Worm (Caenorhabditis elegans): ENCODE data around the gene T19H5.7.

The T19H5.7 gene

ce11 chrII:9523539-9524224 is 43.8 kb upstream of the T19H5.7 start, which contains the start of gene mex-6 (continued):
- no peak for TF ChIP-seq chd-7 (tag; optimal IDR thresholded peaks at IDR 0.05)
- TF ChIP-seq K12H6.12 (tag; optimal IDR thresholded peaks at IDR 0.05) = no peak
- TF ChIP-seq T26A5.8 (tag; optimal IDR thresholded peaks at IDR 0.05) = no peak
- TF ChIP-seq ceh-27 (GFP tag; optimal IDR thresholded peaks at IDR 0.05) = no peak
- no peak for TF ChIP-seq nfyb-1 (GFP tag; IDR thresholded peaks at IDR 0.05)
- no peak for TF ChIP-seq F57C9.4 (tag; optimal IDR thresholded peaks at IDR 0.05)
- no peak for TF ChIP-seq Y56A3A.18 (GFP tag; IDR thresholded peaks at IDR 0.05)
- TF ChIP-seq aptf-3 (GFP tag; IDR thresholded peaks at IDR 0.05) = no peak
- TF ChIP-seq ceh-100 (GFP tag; IDR thresholded peaks at IDR 0.05) = no peak
- no peak for TF ChIP-seq F10E7.11 (tag; optimal IDR thresholded peaks at IDR 0.05)

DNA sequence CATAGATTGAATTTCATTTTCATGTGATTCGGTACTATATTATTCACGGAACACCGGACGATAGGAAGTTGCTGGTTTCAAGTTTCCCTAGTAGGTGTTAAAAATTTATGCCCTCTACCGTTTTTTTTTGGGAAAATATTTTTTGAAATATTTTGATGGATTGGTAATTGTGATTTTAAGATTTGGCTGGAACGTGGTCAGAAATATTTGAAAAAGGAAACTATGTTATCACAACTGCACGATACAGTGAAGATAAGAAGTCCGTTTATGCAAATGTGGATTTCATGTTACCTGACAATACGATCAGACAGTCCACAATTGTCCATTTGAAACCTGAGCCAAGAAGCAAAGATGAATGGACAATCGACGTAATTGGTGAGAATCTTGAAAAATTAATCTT is 43.1 kb upstream of the T19H5.7 start, which contains the start of gene AH6.17:
TSS of gene AH6.17 (plus strand) at position 185 of the 400 bp plus-strand sequence.
- TF ChIP-seq sea-2 (GFP tag; IDR thresholded peaks at IDR 0.05) (no peak), lag-1 (GFP tag; IDR thresholded peaks at IDR 0.05) (no peak), hmg-1.2 (GFP tag; IDR thresholded peaks at IDR 0.05) (no peak), ceh-27 (GFP tag; optimal IDR thresholded peaks at IDR 0.05) (no peak), nhr-120 (GFP tag; IDR thresholded peaks at IDR 0.05) (no peak), F57A8.1 (GFP tag; optimal IDR thresholded peaks at IDR 0.05) (no peak)

DNA sequence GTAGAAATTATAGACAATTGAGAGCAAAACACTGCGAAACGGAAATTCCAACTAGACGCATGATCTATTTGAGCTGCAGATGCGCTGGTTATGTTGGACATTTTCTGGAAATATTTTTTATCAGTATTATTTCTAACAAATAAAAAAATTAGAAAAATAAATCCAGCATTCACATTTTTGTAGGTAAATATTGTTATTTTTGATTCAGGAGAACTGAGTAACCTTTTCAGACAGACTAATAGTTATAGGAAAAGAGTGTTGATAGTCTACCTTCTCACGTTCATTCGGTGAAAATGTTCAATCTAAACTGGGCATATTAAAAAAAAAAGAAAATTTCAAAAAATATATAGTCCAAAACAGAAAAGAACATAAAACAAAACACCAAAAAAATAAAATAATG is 41.7 kb upstream of the T19H5.7 start, which contains the start of gene sra-1:
TSS of gene sra-1 (minus strand) at position 101 of the 400 bp plus-strand sequence.
- TF ChIP-seq F37B4.10 (GFP tag; IDR thresholded peaks at IDR 0.05) (no peak), ekl-4 (GFP tag; IDR thresholded peaks at IDR 0.05) (no peak), madf-8 (GFP tag; conservative IDR thresholded peaks at IDR 0.05) (no peak), B0035.1 (tag; optimal IDR thresholded peaks at IDR 0.05) (no peak), fkh-3 (tag; optimal IDR thresholded peaks at IDR 0.05) (no peak), atf-7 (tag; optimal IDR thresholded peaks at IDR 0.05) (no peak), F55B11.4 (tag; optimal IDR thresholded peaks at IDR 0.05; ENCODE audit: borderline replicate concordance, insufficient read depth) (no peak), gei-17 (GFP tag; optimal IDR thresholded peaks at IDR 0.05) (no peak), lin-35 (GFP tag; optimal IDR thresholded peaks at IDR 0.05) (no peak), repo-1 (tag; optimal IDR thresholded peaks at IDR 0.05) (no peak), Y67H2A.10 (GFP tag; conservative IDR thresholded peaks at IDR 0.05) (no peak), tbx-9 (tag; optimal IDR thresholded peaks at IDR 0.05; ENCODE audit: borderline replicate concordance) (no peak), bed-2 (GFP tag; IDR thresholded peaks at IDR 0.05) (no peak)

DNA sequence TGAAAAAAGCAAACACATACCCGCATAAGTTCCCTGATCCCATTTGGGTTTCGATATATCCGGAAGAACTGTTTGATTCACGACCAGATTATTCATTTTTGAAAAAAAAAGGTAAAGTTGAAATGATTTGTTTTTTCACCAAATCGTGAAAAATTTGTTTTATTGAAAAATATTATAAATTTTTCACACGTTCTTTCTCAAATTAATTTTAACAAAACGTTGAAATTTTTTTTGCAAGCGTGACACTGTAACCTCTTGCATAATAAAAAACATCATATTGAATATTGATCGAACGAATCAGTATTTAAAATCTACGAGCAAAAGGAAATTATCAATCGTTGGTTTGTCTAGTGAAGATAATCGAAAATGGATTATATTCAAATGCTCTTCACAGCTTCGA is 38.9 kb upstream of the T19H5.7 start, which contains the start of the genes sfxn-1.1 and AH6.3:
TSS of gene sfxn-1.1 (minus strand) at position 101 of the 400 bp plus-strand sequence.
TSS of gene AH6.3 (plus strand) at position 275 of the 400 bp plus-strand sequence.
- TF ChIP-seq let-526 (GFP tag; IDR thresholded peaks at IDR 0.05) = no peak
- TF ChIP-seq ztf-22 (GFP tag; optimal IDR thresholded peaks at IDR 0.05) = no peak
- no peak for TF ChIP-seq F57C9.4 (tag; optimal IDR thresholded peaks at IDR 0.05)
- TF ChIP-seq Y95B8A.8 (GFP tag; IDR thresholded peaks at IDR 0.05) = no peak
- TF ChIP-seq hsf-1 (GFP tag; IDR thresholded peaks at IDR 0.05) = no peak
- TF ChIP-seq ets-4 (GFP tag; optimal IDR thresholded peaks at IDR 0.05) = no peak
- no peak for TF ChIP-seq cebp-2 (GFP tag; IDR thresholded peaks at IDR 0.05)
- no peak for TF ChIP-seq tbp1 (GFP tag; optimal IDR thresholded peaks at IDR 0.05)
- no peak for TF ChIP-seq snpc-4 (GFP tag; optimal IDR thresholded peaks at IDR 0.05)
- TF ChIP-seq snpc-4 (tag; optimal IDR thresholded peaks at IDR 0.05) = no peak
- no peak for TF ChIP-seq fkh-3 (tag; optimal IDR thresholded peaks at IDR 0.05)
- TF ChIP-seq lsl-1 (GFP tag; optimal IDR thresholded peaks at IDR 0.05) = no peak
- no peak for TF ChIP-seq rcor-1 (GFP tag; IDR thresholded peaks at IDR 0.05)
